Worm (Caenorhabditis elegans): ENCODE data around the gene srz-19.

The srz-19 gene

DNA sequence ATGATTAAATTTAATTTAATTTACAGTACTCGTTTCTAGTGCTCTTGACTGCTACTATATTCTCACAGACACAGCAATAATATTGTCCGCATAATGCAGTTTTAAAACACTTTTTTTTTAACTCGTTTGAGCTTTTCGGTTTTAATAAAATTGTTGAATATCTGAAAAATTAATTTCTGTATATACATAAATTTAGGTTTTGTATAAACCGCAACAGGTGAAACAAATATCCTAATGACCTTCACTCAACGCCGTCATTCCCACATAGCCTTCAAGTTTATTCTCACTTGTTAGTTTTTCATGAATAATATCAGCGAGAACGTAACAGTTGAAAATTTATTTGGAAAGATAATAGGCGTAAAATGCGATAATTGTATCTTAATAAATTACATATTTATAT, at the start of gene srz-19:
Gene srz-19, plus strand, starts transcription at position 301 of the 400 bp plus-strand sequence.
- TF ChIP-seq flt-1 (GFP tag; IDR thresholded peaks at IDR 0.05), result no peak
- TF ChIP-seq ref-1 (GFP tag; conservative IDR thresholded peaks at IDR 0.05), result no peak
- no peak for TF ChIP-seq ztf-23 (GFP tag; IDR thresholded peaks at IDR 0.05)
- TF ChIP-seq med-1 (GFP tag; optimal IDR thresholded peaks at IDR 0.05; ENCODE audit: insufficient read depth), result no peak
- no peak for TF ChIP-seq klf-2 (GFP tag; conservative IDR thresholded peaks at IDR 0.05)

DNA sequence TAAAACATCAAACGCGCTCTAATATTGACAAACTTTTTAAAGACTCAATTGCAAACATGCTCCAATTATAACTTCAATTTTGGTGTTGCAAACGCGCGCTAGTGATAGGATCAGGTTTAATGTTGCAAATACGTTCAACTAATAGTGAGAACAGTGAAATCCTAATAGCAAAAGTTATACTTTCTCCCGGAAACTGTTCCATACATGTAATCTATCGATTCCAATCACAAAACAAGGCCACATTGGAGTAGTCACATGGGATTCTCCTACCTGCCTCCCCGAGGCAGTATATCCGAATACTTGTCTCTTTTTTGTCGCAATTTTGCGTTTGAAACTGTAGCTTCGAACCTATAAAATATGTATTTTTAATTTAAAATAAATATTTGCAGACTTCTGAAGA, 49.7 kb upstream of the srz-19 start:
- TF ChIP-seq tab-1 (GFP tag; IDR thresholded peaks at IDR 0.05) (no peak), ref-1 (GFP tag; conservative IDR thresholded peaks at IDR 0.05) (no peak), ztf-29 (GFP tag; IDR thresholded peaks at IDR 0.05) (no peak), T22C8.4 (GFP tag; IDR thresholded peaks at IDR 0.05) (no peak), flt-1 (GFP tag; IDR thresholded peaks at IDR 0.05) (no peak), med-1 (GFP tag; optimal IDR thresholded peaks at IDR 0.05; ENCODE audit: insufficient read depth) (no peak), ztf-23 (GFP tag; IDR thresholded peaks at IDR 0.05) (no peak), cog-1 (tag; optimal IDR thresholded peaks at IDR 0.05) (no peak), klf-2 (GFP tag; conservative IDR thresholded peaks at IDR 0.05) (no peak)

DNA sequence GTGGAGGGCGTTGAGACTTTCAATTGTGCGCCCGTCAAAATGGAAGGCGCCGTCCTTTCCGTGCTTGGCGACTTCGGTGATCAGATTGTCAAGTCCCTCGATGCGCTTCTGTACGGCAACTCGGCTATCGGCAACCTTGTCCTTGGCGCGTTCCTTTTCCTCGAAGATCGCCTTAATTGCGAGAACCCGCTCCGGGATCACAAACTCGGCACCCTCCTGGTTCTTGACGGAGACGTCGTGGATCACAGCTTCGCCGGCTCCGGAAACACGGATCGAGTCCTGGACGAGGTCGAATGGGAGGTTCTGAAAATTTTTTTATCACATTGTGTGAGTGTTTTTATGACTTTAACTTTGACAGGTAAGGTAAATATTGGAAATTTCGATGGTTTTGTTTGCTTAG, 46.4 kb upstream of the srz-19 start:
- no peak for TF ChIP-seq ztf-23 (GFP tag; IDR thresholded peaks at IDR 0.05)

DNA sequence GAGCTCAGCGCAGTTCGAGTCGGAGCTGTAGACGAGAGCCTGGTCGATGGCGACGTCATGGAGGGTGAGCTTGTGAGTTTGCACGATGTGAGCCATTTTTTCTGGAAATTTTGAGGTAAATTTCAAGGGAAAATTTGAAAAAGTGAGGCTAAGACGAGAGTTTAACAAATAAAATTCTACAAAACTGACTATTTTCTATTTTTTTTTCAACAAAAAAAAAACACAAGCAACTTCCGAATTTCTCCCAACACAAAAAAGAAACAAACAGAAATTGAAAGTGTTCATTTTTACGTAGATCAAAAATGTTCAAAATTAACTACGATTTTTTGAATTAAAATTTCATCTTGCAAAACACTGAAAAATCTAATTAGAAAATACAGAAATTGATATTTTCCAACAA, 45.9 kb upstream of the srz-19 start, which contains the start of gene F37C4.5:
Gene F37C4.5, minus strand, starts transcription at position 101 of the 400 bp plus-strand sequence.
- no peak for TF ChIP-seq ztf-23 (GFP tag; IDR thresholded peaks at IDR 0.05)
- TF ChIP-seq med-1 (GFP tag; optimal IDR thresholded peaks at IDR 0.05; ENCODE audit: insufficient read depth), result no peak

DNA sequence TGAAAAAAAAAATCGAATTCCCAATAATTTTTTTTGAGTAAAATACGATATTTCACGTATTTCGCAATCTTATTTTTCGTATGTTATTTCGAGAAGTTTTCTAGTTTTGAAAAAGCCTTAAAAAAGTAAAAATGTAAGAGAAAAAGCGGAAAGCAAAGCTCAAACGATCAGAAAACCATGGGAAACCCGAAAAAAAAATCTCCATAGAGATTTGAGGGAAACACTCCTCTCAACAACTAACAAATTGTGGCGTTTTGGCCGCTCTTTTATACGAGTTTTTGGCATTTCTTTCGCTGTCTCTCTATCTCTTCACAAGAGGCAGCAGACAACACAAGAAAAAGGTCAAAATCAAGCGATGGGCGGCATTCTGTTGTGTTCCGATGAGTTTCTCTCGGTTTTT, 45.2 kb upstream of the srz-19 start:
- TF ChIP-seq tab-1 (GFP tag; IDR thresholded peaks at IDR 0.05), result no peak
- no peak for TF ChIP-seq flt-1 (GFP tag; IDR thresholded peaks at IDR 0.05)
- TF ChIP-seq med-1 (GFP tag; optimal IDR thresholded peaks at IDR 0.05; ENCODE audit: insufficient read depth), result no peak

DNA sequence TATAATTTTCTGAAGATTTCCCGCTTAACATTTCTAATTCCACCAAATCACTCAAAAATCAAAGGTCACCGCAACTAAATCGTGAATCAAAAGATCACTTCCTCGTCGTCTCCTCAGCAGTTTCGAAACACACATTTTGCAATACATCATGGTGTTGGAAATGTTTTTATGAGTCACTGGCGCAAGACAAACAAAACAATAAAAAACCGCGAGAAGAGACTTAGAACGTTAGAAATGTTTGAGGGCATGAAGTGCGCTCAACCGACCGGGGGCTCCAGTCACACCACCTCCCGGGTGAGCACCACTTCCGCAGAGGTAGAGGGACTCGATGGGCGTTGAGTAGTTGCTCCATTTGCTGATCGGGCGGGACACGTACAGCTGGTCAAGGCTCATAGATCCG, 44.3 kb upstream of the srz-19 start:
- TF ChIP-seq ztf-29 (GFP tag; IDR thresholded peaks at IDR 0.05) (no peak), ref-1 (GFP tag; conservative IDR thresholded peaks at IDR 0.05) (no peak), ztf-23 (GFP tag; IDR thresholded peaks at IDR 0.05) (no peak), med-1 (GFP tag; optimal IDR thresholded peaks at IDR 0.05; ENCODE audit: insufficient read depth) (no peak), T22C8.4 (GFP tag; IDR thresholded peaks at IDR 0.05) (no peak), flt-1 (GFP tag; IDR thresholded peaks at IDR 0.05) (no peak), klf-2 (GFP tag; conservative IDR thresholded peaks at IDR 0.05) (no peak), tab-1 (GFP tag; IDR thresholded peaks at IDR 0.05) (no peak), cog-1 (tag; optimal IDR thresholded peaks at IDR 0.05) (no peak)

DNA sequence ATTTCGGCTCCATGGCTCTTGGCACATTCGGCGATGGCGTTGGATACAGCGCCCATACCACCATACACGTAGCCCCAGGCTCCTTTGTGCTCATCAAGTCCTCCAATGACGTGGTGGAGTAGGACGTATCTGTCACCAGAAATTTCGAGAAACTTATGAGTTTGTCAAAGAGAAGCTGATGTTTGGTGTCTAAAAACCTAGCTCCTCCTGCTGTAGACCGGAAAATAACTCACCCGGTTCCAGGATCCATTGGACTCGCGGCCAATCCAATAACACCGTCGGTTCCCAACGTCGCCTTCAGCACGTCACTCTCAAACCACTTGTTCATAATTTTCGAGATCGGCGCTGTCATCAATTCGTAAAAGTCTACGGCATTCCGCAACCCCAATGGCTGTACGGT, 42.7 kb upstream of the srz-19 start:
- no peak for TF ChIP-seq ztf-29 (GFP tag; IDR thresholded peaks at IDR 0.05)

DNA sequence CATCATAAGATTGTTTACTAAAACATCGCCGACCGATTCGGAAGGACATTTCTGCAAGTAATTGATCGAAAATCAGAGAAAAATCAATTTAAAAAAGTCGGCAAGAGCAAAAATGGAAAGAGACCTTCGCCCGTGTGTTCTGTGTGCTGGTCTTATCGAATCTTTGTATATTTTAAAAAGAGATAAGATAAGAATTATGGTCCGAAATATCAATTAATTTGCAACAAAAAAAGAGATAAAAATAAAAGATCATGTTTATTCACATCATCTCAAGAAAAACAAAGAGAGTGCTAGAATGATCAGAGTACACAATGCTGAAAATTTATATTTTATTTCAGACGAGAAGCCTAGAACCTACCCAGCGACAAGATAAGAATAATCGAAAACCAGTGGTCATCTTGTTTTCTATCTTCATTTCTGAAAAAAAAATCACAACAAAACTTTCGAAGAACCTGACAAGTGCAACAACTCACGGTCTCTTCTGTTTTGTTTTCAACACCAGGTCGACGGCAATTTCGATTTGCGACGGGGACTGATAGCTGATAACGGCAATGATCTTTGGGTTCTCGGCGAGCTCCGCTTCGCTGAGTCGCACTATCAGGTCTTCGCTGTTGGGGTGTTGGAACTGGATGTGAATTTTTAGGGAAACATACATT, 41.2 kb upstream of the srz-19 start, which contains the start of gene F37C4.6:
Gene F37C4.6, minus strand, starts transcription at position 51 of the 656 bp plus-strand sequence.
- no peak for TF ChIP-seq klf-2 (GFP tag; conservative IDR thresholded peaks at IDR 0.05)
- TF ChIP-seq med-1 (GFP tag; optimal IDR thresholded peaks at IDR 0.05; ENCODE audit: insufficient read depth), result no peak
- no peak for TF ChIP-seq ztf-23 (GFP tag; IDR thresholded peaks at IDR 0.05)

DNA sequence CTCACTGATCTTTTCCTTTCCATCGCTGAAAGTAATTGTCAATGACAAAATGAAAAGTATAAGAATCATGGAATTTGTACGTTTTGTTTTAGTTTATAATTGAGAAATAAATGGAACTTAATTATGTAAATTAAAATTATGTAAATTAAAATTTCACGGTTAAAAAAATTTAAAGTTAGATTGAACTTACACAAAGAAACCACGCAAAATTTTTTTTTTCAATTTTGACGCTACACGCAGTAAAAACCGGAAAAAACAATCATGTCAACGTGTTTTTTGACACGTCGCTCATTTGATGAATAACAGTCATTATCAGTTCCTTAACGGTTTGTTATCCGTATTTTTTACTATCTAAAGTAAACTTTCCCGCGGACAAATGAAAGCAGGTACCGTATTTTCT, 38.5 kb upstream of the srz-19 start, which contains the start of the genes F37C4.8 and oac-23:
Gene F37C4.8, minus strand, starts transcription at position 101 of the 400 bp plus-strand sequence.
Gene oac-23, plus strand, starts transcription at position 323 of the 400 bp plus-strand sequence.
- no peak for TF ChIP-seq T22C8.4 (GFP tag; IDR thresholded peaks at IDR 0.05)
- TF ChIP-seq tab-1 (GFP tag; IDR thresholded peaks at IDR 0.05), result no peak
- TF ChIP-seq med-1 (GFP tag; optimal IDR thresholded peaks at IDR 0.05; ENCODE audit: insufficient read depth), result no peak
- no peak for TF ChIP-seq ref-1 (GFP tag; conservative IDR thresholded peaks at IDR 0.05)
- TF ChIP-seq ztf-29 (GFP tag; IDR thresholded peaks at IDR 0.05), result no peak
- TF ChIP-seq flt-1 (GFP tag; IDR thresholded peaks at IDR 0.05), result no peak
- no peak for TF ChIP-seq ztf-23 (GFP tag; IDR thresholded peaks at IDR 0.05)
- no peak for TF ChIP-seq klf-2 (GFP tag; conservative IDR thresholded peaks at IDR 0.05)
- TF ChIP-seq cog-1 (tag; optimal IDR thresholded peaks at IDR 0.05), result no peak

DNA sequence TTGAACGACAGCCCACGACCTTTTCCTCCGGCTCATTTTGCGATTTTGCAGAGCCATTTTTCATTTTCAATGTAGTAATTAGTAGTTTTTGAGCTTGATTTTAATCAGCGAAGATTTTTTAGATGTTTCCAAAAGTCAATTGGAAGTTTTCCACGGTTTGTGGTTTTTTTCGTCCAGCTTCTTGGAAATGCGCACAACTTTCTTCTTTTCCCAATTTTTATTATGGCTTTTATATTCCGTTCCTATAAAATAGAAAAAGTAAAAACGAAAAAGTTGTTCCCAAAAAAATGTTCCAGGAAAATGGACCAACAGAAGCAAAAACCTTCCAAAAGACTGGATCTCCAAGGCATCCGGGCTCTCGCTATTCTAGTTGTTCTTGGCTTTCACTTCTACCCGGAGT, 34.2 kb upstream of the srz-19 start, which contains the start of gene oac-22:
Gene oac-22, plus strand, starts transcription at position 301 of the 400 bp plus-strand sequence.
- TF ChIP-seq cog-1 (tag; optimal IDR thresholded peaks at IDR 0.05), result no peak
- TF ChIP-seq tab-1 (GFP tag; IDR thresholded peaks at IDR 0.05), result no peak
- TF ChIP-seq T22C8.4 (GFP tag; IDR thresholded peaks at IDR 0.05), result no peak
- TF ChIP-seq ref-1 (GFP tag; conservative IDR thresholded peaks at IDR 0.05), result no peak
- TF ChIP-seq ztf-23 (GFP tag; IDR thresholded peaks at IDR 0.05), result no peak
- no peak for TF ChIP-seq klf-2 (GFP tag; conservative IDR thresholded peaks at IDR 0.05)
- TF ChIP-seq med-1 (GFP tag; optimal IDR thresholded peaks at IDR 0.05; ENCODE audit: insufficient read depth), result no peak
- no peak for TF ChIP-seq ztf-29 (GFP tag; IDR thresholded peaks at IDR 0.05)
- no peak for TF ChIP-seq flt-1 (GFP tag; IDR thresholded peaks at IDR 0.05)

DNA sequence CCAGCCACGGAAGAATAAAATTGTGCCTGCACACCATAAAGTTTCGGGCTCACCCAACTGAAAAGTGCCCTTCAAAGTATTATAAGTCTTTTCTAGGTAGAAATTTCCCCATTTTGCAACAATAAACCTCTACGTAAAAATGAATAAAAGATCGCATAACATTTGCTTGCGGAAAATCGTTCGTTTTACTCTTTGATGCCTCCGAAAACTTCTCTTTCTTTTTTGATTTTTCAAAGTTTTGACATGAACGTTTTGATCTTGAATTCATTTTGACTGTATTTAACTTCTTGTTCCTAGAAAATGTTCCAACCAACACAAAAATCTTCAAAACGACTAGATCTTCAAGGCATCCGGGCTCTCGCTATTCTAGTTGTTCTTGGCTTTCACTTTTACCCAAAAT, 30.6 kb upstream of the srz-19 start, which contains the start of gene oac-21:
Gene oac-21, plus strand, starts transcription at position 301 of the 400 bp plus-strand sequence.
- TF ChIP-seq T22C8.4 (GFP tag; IDR thresholded peaks at IDR 0.05) (no peak), cog-1 (tag; optimal IDR thresholded peaks at IDR 0.05) (no peak), ztf-29 (GFP tag; IDR thresholded peaks at IDR 0.05) (no peak), ref-1 (GFP tag; conservative IDR thresholded peaks at IDR 0.05) (no peak), flt-1 (GFP tag; IDR thresholded peaks at IDR 0.05) (no peak), klf-2 (GFP tag; conservative IDR thresholded peaks at IDR 0.05) (no peak), med-1 (GFP tag; optimal IDR thresholded peaks at IDR 0.05; ENCODE audit: insufficient read depth) (no peak), tab-1 (GFP tag; IDR thresholded peaks at IDR 0.05) (no peak), ztf-23 (GFP tag; IDR thresholded peaks at IDR 0.05) (no peak)

Measured in whole organism, midembryonic.